Fruit fly (Drosophila melanogaster) whole organism, embryonic: ENCODE measurements around the gene cana.

Source experiments
- Antp ChIP-seq: fragments of 200-800 bp; sonication (Bioruptor generic); optimal IDR thresholded peaks from 3 replicates; lab custom pipeline; 2016; ENCODE audit warnings: missing biosample characterization, missing genetic modification characterization
- Atf3 ChIP-seq: fragments of 200-800 bp; sonication (Bioruptor generic); optimal IDR thresholded peaks from 3 replicates; lab custom pipeline; 2016; ENCODE audit warnings: missing biosample characterization, missing genetic modification characterization
- C15 ChIP-seq: fragments of 200-800 bp; sonication (Bioruptor generic); IDR thresholded peaks from 3 replicates; pipeline ENCODE4 v1.3.6; 2022; ENCODE audit warnings: missing biosample characterization, missing genetic modification characterization
- CG10431 ChIP-seq: fragments of 200-800 bp; sonication (Bioruptor generic); optimal IDR thresholded peaks from 3 replicates; lab custom pipeline; 2018; ENCODE audit warnings: missing biosample characterization, mild to moderate bottlenecking, missing genetic modification characterization
- CG11560 ChIP-seq: fragments of 200-800 bp; sonication (Bioruptor generic); IDR thresholded peaks from 3 replicates; pipeline ENCODE4 v1.3.6; 2022; ENCODE audit warnings: missing biosample characterization, missing genetic modification characterization
- CG13296 ChIP-seq: fragments of 200-800 bp; sonication (Bioruptor generic); optimal IDR thresholded peaks from 3 replicates; lab custom pipeline; 2018; ENCODE audit warnings: missing biosample characterization, mild to moderate bottlenecking, missing genetic modification characterization
- CG13624 ChIP-seq: fragments of 200-800 bp; sonication (Bioruptor generic); optimal IDR thresholded peaks from 2 replicates; lab custom pipeline; 2016; ENCODE audit warnings: missing biosample characterization, missing genetic modification characterization
- CG15073 ChIP-seq: fragments of 200-800 bp; sonication (Bioruptor generic); optimal IDR thresholded peaks from 2 replicates; lab custom pipeline; 2016; ENCODE audit warnings: missing biosample characterization, missing genetic modification characterization
- CG15479 ChIP-seq: fragments of 200-800 bp; sonication (Bioruptor generic); optimal IDR thresholded peaks from 3 replicates; lab custom pipeline; 2019; ENCODE audit warnings: missing biosample characterization, mild to moderate bottlenecking, missing genetic modification characterization, moderate library complexity
- CG17568 ChIP-seq: fragments of 200-800 bp; sonication (Bioruptor generic); optimal IDR thresholded peaks from 2 replicates; lab custom pipeline; 2018; ENCODE audit warnings: missing biosample characterization, mild to moderate bottlenecking, missing genetic modification characterization, moderate library complexity
- CG2120 ChIP-seq: fragments of 200-800 bp; sonication (Bioruptor generic); optimal IDR thresholded peaks from 3 replicates; lab custom pipeline; 2016; ENCODE audit warnings: missing biosample characterization, missing genetic modification characterization
- CG2712 ChIP-seq: fragments of 200-800 bp; optimal IDR thresholded peaks from 3 replicates; lab custom pipeline; 2019; ENCODE audit warnings: missing biosample characterization, mild to moderate bottlenecking, missing genetic modification characterization, moderate library complexity
- CG3281 ChIP-seq: fragments of 200-800 bp; sonication (Bioruptor generic); optimal IDR thresholded peaks from 3 replicates; lab custom pipeline; 2017; ENCODE audit warnings: missing biosample characterization, mild to moderate bottlenecking, missing genetic modification characterization
- CG33213 ChIP-seq: fragments of 200-800 bp; sonication (Bioruptor generic); optimal IDR thresholded peaks from 3 replicates; lab custom pipeline; 2016; ENCODE audit warnings: missing biosample characterization, missing genetic modification characterization
- CG4282 ChIP-seq: fragments of 200-800 bp; sonication (Bioruptor generic); optimal IDR thresholded peaks from 2 replicates; lab custom pipeline; 2016; ENCODE audit warnings: missing biosample characterization, missing genetic modification characterization
- CG5245 ChIP-seq: fragments of 200-800 bp; sonication (Bioruptor generic); optimal IDR thresholded peaks from 3 replicates; lab custom pipeline; 2016; ENCODE audit warnings: missing biosample characterization, missing genetic modification characterization
- CG6254 ChIP-seq: fragments of 200-800 bp; sonication (Bioruptor generic); optimal IDR thresholded peaks from 3 replicates; lab custom pipeline; 2017; ENCODE audit warnings: mild to moderate bottlenecking, missing biosample characterization, missing genetic modification reagents, missing genetic modification characterization
- CG6272 ChIP-seq: fragments of 200-800 bp; sonication (Bioruptor generic); IDR thresholded peaks from 2 replicates; pipeline ENCODE4 v1.3.6; 2022; ENCODE audit warnings: missing biosample characterization, missing genetic modification characterization
- CG7839 ChIP-seq: fragments of 200-800 bp; sonication (Bioruptor generic); optimal IDR thresholded peaks from 3 replicates; lab custom pipeline; 2018; ENCODE audit warnings: missing biosample characterization, mild to moderate bottlenecking, missing genetic modification characterization, moderate library complexity
- CG8089 ChIP-seq: fragments of 200-800 bp; sonication (Bioruptor generic); optimal IDR thresholded peaks from 3 replicates; lab custom pipeline; 2016; ENCODE audit warnings: missing biosample characterization, missing genetic modification characterization
- CG9727 ChIP-seq: fragments of 200-800 bp; sonication (Bioruptor generic); optimal IDR thresholded peaks from 3 replicates; lab custom pipeline; 2017; ENCODE audit warnings: missing biosample characterization, mild to moderate bottlenecking, missing genetic modification characterization
- CoRest ChIP-seq: fragments of 200-800 bp; sonication (Bioruptor generic); optimal IDR thresholded peaks from 3 replicates; lab custom pipeline; 2018; ENCODE audit warnings: missing biosample characterization, mild to moderate bottlenecking, missing genetic modification characterization, moderate library complexity
- D19A ChIP-seq: fragments of 200-800 bp; optimal IDR thresholded peaks from 3 replicates; lab custom pipeline; 2019; ENCODE audit warnings: missing biosample characterization, mild to moderate bottlenecking, missing genetic modification characterization, moderate library complexity
- Hr39 ChIP-seq: fragments of >200 bp; optimal IDR thresholded peaks from 2 replicates; lab custom pipeline; 2017
- Pdp1 ChIP-seq, 2 experiments: fragments of 200-800 bp; sonication (Bioruptor generic); optimal IDR thresholded peaks; 3 replicates each; lab custom pipeline; 2016; ENCODE audit warnings: missing biosample characterization in 2 of 2, missing genetic modification characterization in 2 of 2, mild to moderate bottlenecking in 1 of 2, moderate library complexity in 1 of 2
- Rfx ChIP-seq: fragments of 200-800 bp; sonication (Bioruptor generic); IDR thresholded peaks from 2 replicates; pipeline ENCODE4 v1.3.6; 2022; ENCODE audit warnings: missing biosample characterization, missing genetic modification characterization
- TFAM ChIP-seq: fragments of 200-800 bp; sonication (Bioruptor generic); optimal IDR thresholded peaks from 2 replicates; lab custom pipeline; 2017; ENCODE audit warnings: missing biosample characterization, missing genetic modification characterization, inconsistent platforms
- YL-1 ChIP-seq: fragments of 200-800 bp; sonication (Bioruptor generic); optimal IDR thresholded peaks from 3 replicates; lab custom pipeline; 2017; ENCODE audit warnings: missing biosample characterization, mild to moderate bottlenecking, missing genetic modification characterization
- ap ChIP-seq: fragments of 200-800 bp; sonication (Bioruptor generic); IDR thresholded peaks from 2 replicates; pipeline ENCODE4 v1.3.6; 2022; ENCODE audit warnings: missing biosample characterization, missing genetic modification characterization
- bsh ChIP-seq, 2 experiments: fragments of 200-800 bp; sonication (Bioruptor generic); optimal IDR thresholded peaks; 2 replicates each; lab custom pipeline; 2017 to 2018; ENCODE audit warnings: mild to moderate bottlenecking in 2 of 2, missing biosample characterization in 2 of 2, missing genetic modification characterization in 2 of 2, moderate library complexity in 1 of 2
- cad ChIP-seq: fragments of >200 bp; optimal IDR thresholded peaks from 2 replicates; lab custom pipeline; 2017; ENCODE audit warnings: missing biosample characterization, missing genetic modification characterization
- ci ChIP-seq: fragments of 200-800 bp; sonication (Bioruptor generic); IDR thresholded peaks from 3 replicates; pipeline ENCODE4 v1.3.6; 2022; ENCODE audit warnings: missing biosample characterization, missing genetic modification characterization
- exex ChIP-seq: fragments of 200-800 bp; sonication (Bioruptor generic); optimal IDR thresholded peaks from 4 replicates; lab custom pipeline; 2018; ENCODE audit warnings: missing biosample characterization, mild to moderate bottlenecking, missing genetic modification characterization, moderate library complexity
- fd102C ChIP-seq: fragments of 200-800 bp; sonication (Bioruptor generic); optimal IDR thresholded peaks from 2 replicates; lab custom pipeline; 2018; ENCODE audit warnings: missing biosample characterization, mild to moderate bottlenecking, missing genetic modification characterization, moderate library complexity
- fd64A ChIP-seq: fragments of 200-800 bp; sonication (Bioruptor generic); optimal IDR thresholded peaks from 3 replicates; lab custom pipeline; 2018; ENCODE audit warnings: missing biosample characterization, mild to moderate bottlenecking, missing genetic modification characterization
- gem ChIP-seq: fragments of 200-800 bp; sonication (Bioruptor generic); optimal IDR thresholded peaks from 2 replicates; lab custom pipeline; 2019; ENCODE audit warnings: missing biosample characterization, mild to moderate bottlenecking, missing genetic modification characterization, moderate library complexity
- grn ChIP-seq: fragments of 200-800 bp; sonication (Bioruptor generic); optimal IDR thresholded peaks from 3 replicates; lab custom pipeline; 2017; ENCODE audit warnings: missing biosample characterization, missing genetic modification characterization
- hkb ChIP-seq, 2 experiments: fragments of 200-800 bp in 1 of 2; fragments of >200 bp in 1 of 2; sonication (Bioruptor generic) in 1 of 2; IDR thresholded peaks in 1 of 2; optimal IDR thresholded peaks in 1 of 2; 2 replicates each; pipeline versions ENCODE4 v1.3.6 to Lab custom; 2017 to 2022; ENCODE audit warnings: missing biosample characterization in 1 of 2, missing genetic modification characterization in 1 of 2
- inv ChIP-seq: fragments of 200-800 bp; sonication (Bioruptor generic); IDR thresholded peaks from 2 replicates; pipeline ENCODE4 v1.3.6; 2022; ENCODE audit warnings: missing biosample characterization, missing genetic modification characterization; ENCODE audit not compliant: partially characterized antibody
- kni ChIP-seq: fragments of 200-800 bp; sonication (Bioruptor generic); optimal IDR thresholded peaks from 3 replicates; lab custom pipeline; 2017; ENCODE audit warnings: mild to moderate bottlenecking, missing biosample characterization, missing genetic modification reagents, missing genetic modification characterization
- onecut ChIP-seq: fragments of 200-800 bp; sonication (Bioruptor generic); IDR thresholded peaks from 2 replicates; pipeline ENCODE4 v1.3.6; 2022; ENCODE audit warnings: missing biosample characterization, missing genetic modification characterization
- otp ChIP-seq: fragments of 200-800 bp; sonication (Bioruptor generic); IDR thresholded peaks from 3 replicates; pipeline ENCODE4, ENCODE4 v1.3.6; 2022; ENCODE audit warnings: missing biosample characterization, missing genetic modification characterization
- pfk ChIP-seq: fragments of 200-800 bp; sonication (Bioruptor generic); optimal IDR thresholded peaks from 2 replicates; lab custom pipeline; 2018; ENCODE audit warnings: missing biosample characterization, mild to moderate bottlenecking, missing genetic modification characterization, moderate library complexity
- pzg ChIP-seq: fragments of 200-800 bp; sonication (Bioruptor generic); optimal IDR thresholded peaks from 3 replicates; lab custom pipeline; 2018; ENCODE audit warnings: missing biosample characterization, mild to moderate bottlenecking, missing genetic modification characterization, moderate library complexity
- rib ChIP-seq: fragments of 200-800 bp; sonication (Bioruptor generic); IDR thresholded peaks from 2 replicates; pipeline ENCODE4 v1.3.6; 2022; ENCODE audit warnings: missing biosample characterization, missing genetic modification characterization
- sima ChIP-seq: fragments of 200-800 bp; sonication (Bioruptor generic); optimal IDR thresholded peaks from 2 replicates; lab custom pipeline; 2016; ENCODE audit warnings: missing biosample characterization, missing genetic modification characterization
- slbo ChIP-seq: fragments of 200-800 bp; sonication (Bioruptor generic); IDR thresholded peaks from 2 replicates; pipeline ENCODE4 v1.3.6; 2022; ENCODE audit warnings: missing biosample characterization, missing genetic modification characterization
- sqz ChIP-seq: fragments of 200-800 bp; sonication (Bioruptor generic); optimal IDR thresholded peaks from 3 replicates; lab custom pipeline; 2018; ENCODE audit warnings: missing biosample characterization, mild to moderate bottlenecking, missing genetic modification characterization
- tup ChIP-seq: fragments of 200-800 bp; sonication (Bioruptor generic); optimal IDR thresholded peaks from 2 replicates; lab custom pipeline; 2016; ENCODE audit warnings: missing biosample characterization, mild to moderate bottlenecking, missing genetic modification characterization, moderate library complexity
- unc-4 ChIP-seq: fragments of 200-800 bp; sonication (Bioruptor generic); IDR thresholded peaks from 2 replicates; pipeline ENCODE4 v1.3.6; 2022; ENCODE audit warnings: missing biosample characterization, missing genetic modification characterization; ENCODE audit not compliant: partially characterized antibody
- unpg ChIP-seq: fragments of 200-800 bp; sonication (Bioruptor generic); optimal IDR thresholded peaks from 3 replicates; lab custom pipeline; 2018; ENCODE audit warnings: missing biosample characterization, mild to moderate bottlenecking, missing genetic modification characterization, moderate library complexity

Gene cana

dm6 chr2L:11243912-11244311 lies 25.7 kb upstream of the cana start (continued):
- TF ChIP-seq fd102C (GFP tag; lab: Kevin White, UChicago) (no peak), C15 (GFP tag; lab: Robert Waterston, UW) (no peak), fd64A (GFP tag; lab: Kevin White, UChicago) (no peak), CG4282 (GFP tag; lab: Kevin White, UChicago) (no peak), unpg (GFP tag; lab: Kevin White, UChicago) (peak; percentile 26), CG10431 (GFP tag; lab: Kevin White, UChicago) (no peak), CG33213 (GFP tag; lab: Kevin White, UChicago) (no peak), otp (GFP tag; lab: Robert Waterston, UW) (no peak), Rfx (no peak), CG5245 (GFP tag; lab: Kevin White, UChicago) (no peak), bsh (GFP tag; optimal IDR thresholded peaks at IDR 0.05; lab: Kevin White, UChicago) (peak in 1 of 2 experiments; percentile 10), CG15073 (GFP tag; lab: Kevin White, UChicago) (no peak), slbo (GFP tag; lab: Robert Waterston, UW) (no peak), tup (no peak), CG6254 (GFP tag; lab: Kevin White, UChicago) (no peak), Atf3 (no peak), gem (peak; percentile 58), hkb (optimal IDR thresholded peaks at IDR 0.05; lab: Kevin White, UChicago) (no peak), hkb (GFP tag; IDR thresholded peaks at IDR 0.05; lab: Robert Waterston, UW) (no peak), ci (no peak), sima (GFP tag; lab: Kevin White, UChicago) (no peak), CG15479 (no peak), exex (tag; lab: Kevin White, UChicago) (no peak), CG13296 (no peak), Pdp1 (GFP tag; optimal IDR thresholded peaks at IDR 0.05; lab: Kevin White, UChicago) (no peak), CG17568 (GFP tag; lab: Kevin White, UChicago) (no peak), D19A (tag; lab: Kevin White, UChicago) (peak; percentile 50), CG11560 (tag; lab: Robert Waterston, UW) (no peak), CG13624 (GFP tag; lab: Kevin White, UChicago) (no peak), Hr39 (no peak), CG3281 (no peak), YL-1 (GFP tag; lab: Kevin White, UChicago) (no peak), ap (GFP tag; lab: Robert Waterston, UW) (no peak), inv (GFP tag; lab: Robert Waterston, UW) (no peak), onecut (GFP tag; lab: Robert Waterston, UW) (no peak), CG7839 (tag; lab: Kevin White, UChicago) (peak; percentile 36), CG8089 (no peak), unc-4 (GFP tag; lab: Robert Waterston, UW) (no peak), kni (GFP tag; lab: Kevin White, UChicago) (no peak), Antp (GFP tag; lab: Kevin White, UChicago) (no peak), pzg (GFP tag; lab: Kevin White, UChicago) (no peak), CG6272 (GFP tag; lab: Robert Waterston, UW) (no peak), CG2712 (tag; lab: Kevin White, UChicago) (peak; percentile 10), rib (no peak), cad (no peak), TFAM (GFP tag; lab: Kevin White, UChicago) (no peak), CG9727 (GFP tag; lab: Kevin White, UChicago) (no peak), CoRest (tag; lab: Kevin White, UChicago) (peak; percentile 34), CG2120 (peak; percentile 26), pfk (GFP tag; lab: Kevin White, UChicago) (no peak), grn (GFP tag; lab: Kevin White, UChicago) (no peak), sqz (GFP tag; lab: Kevin White, UChicago) (no peak)
